Worm (Caenorhabditis elegans) whole organism, L4/young adult: ENCODE results near the gene srg-24.

Experiments
- W03F9.2 ChIP-seq: fragments of 150-350 bp; optimal IDR thresholded peaks from 2 replicates; lab custom pipeline; 2014; ENCODE audit warnings: missing biosample characterization, missing genetic modification characterization
- him-1 ChIP-seq: sonication (generic microtip); optimal IDR thresholded peaks from 2 replicates; lab custom pipeline; 2016; ENCODE audit warnings: missing genotype, missing genetic modification reagents, missing genetic modification characterization, missing compliant biosample characterization

ce11 chrII:3062222-3062621 is 38.2 kb downstream of the srg-24 start:
- TF ChIP-seq W03F9.2 (tag; lab: Kevin White, UChicago) (no peak), him-1 (tag; lab: Kevin White, UChicago) (no peak)
